Fruit fly (Drosophila melanogaster) whole organism, embryonic: ENCODE data around the gene nonA.

Experiments used
- ATbp ChIP-seq: fragments of 200-800 bp; sonication (Bioruptor generic); optimal IDR thresholded peaks from 2 replicates; lab custom pipeline; 2017; ENCODE audit warnings: missing biosample characterization, mild to moderate bottlenecking, missing genetic modification characterization, missing genetic modification reagents
- Blimp-1 ChIP-seq: fragments of 200-800 bp; sonication (Bioruptor generic); optimal IDR thresholded peaks from 3 replicates; lab custom pipeline; 2018; ENCODE audit warnings: missing biosample characterization, missing genetic modification characterization, mild to moderate bottlenecking, moderate library complexity, missing genetic modification reagents
- CG10543 ChIP-seq: fragments of 200-800 bp; sonication (Bioruptor generic); optimal IDR thresholded peaks from 3 replicates; lab custom pipeline; 2017; ENCODE audit warnings: missing biosample characterization, mild to moderate bottlenecking, missing genetic modification characterization, moderate library complexity
- CG11696 ChIP-seq: fragments of 200-800 bp; sonication (Bioruptor generic); IDR thresholded peaks from 2 replicates; pipeline ENCODE4 v1.3.6; 2022; ENCODE audit warnings: missing biosample characterization, missing genetic modification characterization
- CG11723 ChIP-seq: fragments of 200-800 bp; sonication (Bioruptor generic); optimal IDR thresholded peaks from 2 replicates; lab custom pipeline; 2017; ENCODE audit warnings: missing biosample characterization, mild to moderate bottlenecking, missing genetic modification characterization
- CG13287 ChIP-seq: fragments of 200-800 bp; sonication (Bioruptor generic); IDR thresholded peaks from 2 replicates; pipeline ENCODE4 v1.3.6; 2022; ENCODE audit warnings: missing biosample characterization, missing genetic modification characterization; ENCODE audit not compliant: partially characterized antibody
- CG2199 ChIP-seq: fragments of 200-800 bp; sonication (Bioruptor generic); IDR thresholded peaks from 3 replicates; pipeline ENCODE4 v1.3.6; 2022; ENCODE audit warnings: missing biosample characterization, missing genetic modification characterization
- CG30020 ChIP-seq: fragments of 200-800 bp; optimal IDR thresholded peaks from 2 replicates; lab custom pipeline; 2019; ENCODE audit warnings: missing biosample characterization, mild to moderate bottlenecking, missing genetic modification characterization, moderate library complexity
- CG31365 ChIP-seq: fragments of 200-800 bp; sonication (Bioruptor generic); optimal IDR thresholded peaks from 2 replicates; lab custom pipeline; 2018; ENCODE audit warnings: missing biosample characterization, mild to moderate bottlenecking, missing genetic modification characterization
- CG31388 ChIP-seq: fragments of 200-800 bp; sonication (Bioruptor generic); optimal IDR thresholded peaks from 2 replicates; lab custom pipeline; 2016; ENCODE audit warnings: missing biosample characterization, missing genetic modification characterization
- CG32767 ChIP-seq: fragments of 200-800 bp; sonication (Bioruptor generic); IDR thresholded peaks from 2 replicates; pipeline ENCODE4 v1.3.6; 2022; ENCODE audit warnings: missing biosample characterization, missing genetic modification characterization
- CG34376 ChIP-seq: fragments of 200-800 bp; sonication (Bioruptor generic); optimal IDR thresholded peaks from 2 replicates; lab custom pipeline; 2018; ENCODE audit warnings: missing biosample characterization, mild to moderate bottlenecking, missing genetic modification characterization
- CG7928 ChIP-seq: fragments of 200-800 bp; sonication (Bioruptor generic); optimal IDR thresholded peaks from 2 replicates; lab custom pipeline; 2017; ENCODE audit warnings: missing biosample characterization, mild to moderate bottlenecking, missing genetic modification characterization
- CG7963 ChIP-seq: fragments of 200-800 bp; sonication (Bioruptor generic); IDR thresholded peaks from 3 replicates; pipeline ENCODE4 v1.3.6; 2022; ENCODE audit warnings: missing biosample characterization, missing genetic modification characterization; ENCODE audit not compliant: partially characterized antibody
- CG8281 ChIP-seq: fragments of 200-800 bp; sonication (Bioruptor generic); optimal IDR thresholded peaks from 2 replicates; lab custom pipeline; 2018; ENCODE audit warnings: missing biosample characterization, mild to moderate bottlenecking, missing genetic modification characterization, moderate library complexity
- CG8944 ChIP-seq: fragments of 200-800 bp; sonication (Bioruptor generic); optimal IDR thresholded peaks from 3 replicates; lab custom pipeline; 2016; ENCODE audit warnings: missing biosample characterization, missing genetic modification characterization
- Dip2 ChIP-seq: fragments of 200-800 bp; sonication (Bioruptor generic); IDR thresholded peaks from 2 replicates; pipeline ENCODE4 v1.3.6; 2022; ENCODE audit warnings: missing biosample characterization, missing genetic modification characterization
- Drgx ChIP-seq: fragments of 200-800 bp; sonication (Bioruptor generic); IDR thresholded peaks from 2 replicates; pipeline ENCODE4 v1.3.6; 2022; ENCODE audit warnings: missing biosample characterization, missing genetic modification characterization
- H15 ChIP-seq: fragments of 200-800 bp; sonication (Bioruptor generic); IDR thresholded peaks from 3 replicates; pipeline ENCODE4 v1.3.6; 2022; ENCODE audit warnings: missing biosample characterization, missing genetic modification characterization
- Hmx ChIP-seq: fragments of 200-800 bp; sonication (Bioruptor generic); optimal IDR thresholded peaks from 2 replicates; lab custom pipeline; 2016; ENCODE audit warnings: missing biosample characterization, missing genetic modification characterization
- Med ChIP-seq: fragments of 200-800 bp; sonication (Bioruptor generic); peaks from one replicate; lab custom pipeline; 2016; ENCODE audit warnings: missing biosample characterization, missing genetic modification characterization, mild to moderate bottlenecking, inconsistent platforms, moderate library complexity
- NC2β ChIP-seq: fragments of 200-800 bp; sonication (Bioruptor generic); optimal IDR thresholded peaks from 2 replicates; lab custom pipeline; 2016; ENCODE audit warnings: missing biosample characterization, missing genetic modification characterization
- Pdp1 ChIP-seq, 2 experiments: fragments of 200-800 bp; sonication (Bioruptor generic); optimal IDR thresholded peaks; 3 replicates each; lab custom pipeline; 2016; ENCODE audit warnings: missing biosample characterization in 2 of 2, missing genetic modification characterization in 2 of 2, mild to moderate bottlenecking in 1 of 2, moderate library complexity in 1 of 2
- abd-A ChIP-seq: fragments of 200-800 bp; sonication (Bioruptor generic); optimal IDR thresholded peaks from 3 replicates; lab custom pipeline; 2019; ENCODE audit warnings: missing biosample characterization, mild to moderate bottlenecking, missing genetic modification characterization, moderate library complexity
- al ChIP-seq: fragments of 200-800 bp; sonication (Bioruptor generic); IDR thresholded peaks from 2 replicates; pipeline ENCODE4 v1.3.6; 2022; ENCODE audit warnings: missing biosample characterization, missing genetic modification characterization
- chinmo ChIP-seq: fragments of 200-800 bp; sonication (Bioruptor generic); IDR thresholded peaks from 4 replicates; pipeline ENCODE4 v1.3.6; 2022; ENCODE audit warnings: missing biosample characterization, missing genetic modification characterization; ENCODE audit not compliant: partially characterized antibody
- gem ChIP-seq: fragments of 200-800 bp; sonication (Bioruptor generic); optimal IDR thresholded peaks from 2 replicates; lab custom pipeline; 2019; ENCODE audit warnings: missing biosample characterization, mild to moderate bottlenecking, missing genetic modification characterization, moderate library complexity
- kay ChIP-seq: fragments of 200-800 bp; sonication (Bioruptor generic); optimal IDR thresholded peaks from 2 replicates; lab custom pipeline; 2016; ENCODE audit warnings: missing biosample characterization, missing genetic modification characterization
- nom ChIP-seq: fragments of 200-800 bp; sonication (Bioruptor generic); optimal IDR thresholded peaks from 2 replicates; lab custom pipeline; 2017; ENCODE audit warnings: missing biosample characterization, missing genetic modification characterization, mild to moderate bottlenecking, moderate library complexity, missing genetic modification reagents
- onecut ChIP-seq: fragments of 200-800 bp; sonication (Bioruptor generic); IDR thresholded peaks from 2 replicates; pipeline ENCODE4 v1.3.6; 2022; ENCODE audit warnings: missing biosample characterization, missing genetic modification characterization
- pan ChIP-seq, 4 experiments: fragments of >200 bp in 3 of 4; fragments of 200-800 bp in 1 of 4; sonication (Bioruptor generic) in 1 of 4; optimal IDR thresholded peaks in 3 of 4; IDR thresholded peaks in 1 of 4; 2 replicates each; pipeline versions ENCODE4 v1.3.6 to Lab custom; 2017 to 2022; ENCODE audit warnings: missing biosample characterization in 2 of 4, missing genetic modification characterization in 2 of 4, mixed read lengths in 1 of 4
- psq ChIP-seq: fragments of 200-800 bp; sonication (Bioruptor generic); optimal IDR thresholded peaks from 2 replicates; lab custom pipeline; 2017; ENCODE audit warnings: missing biosample characterization, missing genetic modification characterization
- row ChIP-seq: fragments of 200-800 bp; sonication (Bioruptor generic); IDR thresholded peaks from 3 replicates; pipeline ENCODE4 v1.3.6; 2022; ENCODE audit warnings: missing biosample characterization, missing genetic modification characterization
- stwl ChIP-seq: fragments of 200-800 bp; sonication (Bioruptor generic); optimal IDR thresholded peaks from 3 replicates; lab custom pipeline; 2018; ENCODE audit warnings: missing biosample characterization, mild to moderate bottlenecking, missing genetic modification characterization, moderate library complexity
- tup ChIP-seq: fragments of 200-800 bp; sonication (Bioruptor generic); optimal IDR thresholded peaks from 2 replicates; lab custom pipeline; 2016; ENCODE audit warnings: missing biosample characterization, mild to moderate bottlenecking, missing genetic modification characterization, moderate library complexity

nonA gene

DNA sequence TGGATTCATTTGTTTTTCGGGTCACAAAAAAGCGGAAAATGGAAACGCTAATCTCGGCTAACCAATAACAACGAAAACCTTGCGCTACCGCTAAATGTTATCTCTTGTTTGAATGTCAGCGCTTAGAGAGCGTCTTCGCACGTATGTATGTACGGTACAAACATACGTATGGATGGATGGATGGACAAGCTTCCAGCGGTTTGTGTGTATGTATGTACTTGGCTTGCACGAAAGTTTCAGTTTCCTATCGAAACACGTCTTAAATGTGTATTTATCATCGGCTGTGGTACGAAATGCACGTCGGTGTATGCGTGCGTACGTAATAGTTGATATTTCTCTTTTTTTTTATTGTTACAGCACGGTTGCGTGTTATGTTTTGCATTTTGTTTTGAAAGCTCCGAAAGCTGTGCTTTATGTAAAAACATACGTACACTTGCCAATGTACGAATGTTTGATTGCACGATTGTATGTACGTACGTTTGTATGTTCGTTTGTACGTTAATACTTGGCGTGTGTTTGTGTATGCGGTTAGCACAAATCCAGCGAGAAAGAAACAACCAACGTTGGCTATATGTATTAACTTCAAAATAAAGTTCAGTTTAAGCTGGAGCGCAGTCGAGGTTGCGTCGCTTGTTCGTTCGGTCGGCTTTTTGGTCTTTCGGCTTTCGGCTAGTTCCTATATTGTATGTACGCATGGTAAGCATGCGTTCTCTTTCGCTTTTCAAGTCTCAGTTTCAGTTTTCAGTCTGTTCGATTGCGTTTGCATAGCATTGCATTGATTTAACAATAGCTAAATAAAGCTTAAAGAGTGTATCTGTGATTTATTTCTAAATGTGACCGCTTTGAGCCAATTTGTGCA is 11.4 kb downstream of the nonA start, which contains the start of gene Fur2 (continued):
- TF ChIP-seq Pdp1 (GFP tag; optimal IDR thresholded peaks at IDR 0.05; lab: Kevin White, UChicago), result peak in 1 of 2 experiments; percentile 95
- no peak for TF ChIP-seq stwl (tag; lab: Kevin White, UChicago)
- no peak for TF ChIP-seq CG31388
- TF ChIP-seq CG8944 (GFP tag; lab: Kevin White, UChicago), result no peak
- peak; percentile 27 for TF ChIP-seq CG34376 (GFP tag; lab: Kevin White, UChicago)
- no peak for TF ChIP-seq Hmx (GFP tag; lab: Kevin White, UChicago)
- TF ChIP-seq chinmo (GFP tag; lab: Robert Waterston, UW), result peak; percentile 87; the same call in 1 of the 4 replicates
- TF ChIP-seq CG11723 (GFP tag; lab: Kevin White, UChicago), result no peak
- TF ChIP-seq CG11696, result no peak
- no peak for TF ChIP-seq ATbp (GFP tag; lab: Kevin White, UChicago)
- 0 out of 3 replicates have a peak, but pooled peaks have one; percentile 59 for TF ChIP-seq CG2199 (GFP tag; lab: Robert Waterston, UW)
- 0 out of 2 replicates have a peak, but pooled peaks have one; percentile 34 for TF ChIP-seq CG13287
- TF ChIP-seq gem (tag; lab: Kevin White, UChicago), result no peak
- no peak for TF ChIP-seq Blimp-1 (GFP tag; lab: Kevin White, UChicago)
- peak; percentile 18; the same call in 1 of the 2 replicates for TF ChIP-seq onecut (GFP tag; lab: Robert Waterston, UW)
- TF ChIP-seq CG10543 (GFP tag; lab: Kevin White, UChicago), result no peak
- TF ChIP-seq CG7928, result no peak
- no peak for TF ChIP-seq CG7963
- TF ChIP-seq pan (optimal IDR thresholded peaks at IDR 0.05; lab: Kevin White, UChicago), result no peak
- TF ChIP-seq pan (GFP tag; optimal IDR thresholded peaks at IDR 0.05 in 1 of 2, IDR thresholded peaks at IDR 0.05 in 1 of 2), result no peak
- TF ChIP-seq tup (GFP tag; lab: Kevin White, UChicago), result no peak
- TF ChIP-seq al (GFP tag; lab: Robert Waterston, UW), result no peak
- no peak for TF ChIP-seq NC2β
- TF ChIP-seq CG8281 (tag; lab: Kevin White, UChicago), result peak; percentile 52
- no peak for TF ChIP-seq Dip2 (GFP tag; lab: Robert Waterston, UW)
- TF ChIP-seq abd-A (tag; lab: Kevin White, UChicago), result peak; percentile 53
- no peak for TF ChIP-seq H15 (GFP tag; lab: Robert Waterston, UW)
- TF ChIP-seq CG31365 (tag; lab: Kevin White, UChicago), result no peak
- TF ChIP-seq nom, result peak; percentile 49

dm6 chrX:16373541-16373940 is 12.2 kb downstream of the nonA start:
- no peak for TF ChIP-seq kay (GFP tag; lab: Kevin White, UChicago)
- TF ChIP-seq Drgx (GFP tag; lab: Robert Waterston, UW), result peak; percentile 67
- peak; percentile 41 for TF ChIP-seq CG30020 (tag; lab: Kevin White, UChicago)
- 0 out of 4 replicates have a peak, but pooled peaks have one; percentile 33 for TF ChIP-seq chinmo (GFP tag; lab: Robert Waterston, UW)
- peak; percentile 78; the same call in 1 of the 3 replicates for TF ChIP-seq CG2199 (GFP tag; lab: Robert Waterston, UW)
- 0 out of 2 replicates have a peak, but pooled peaks have one; percentile 27 for TF ChIP-seq CG32767 (GFP tag; lab: Robert Waterston, UW)
- TF ChIP-seq psq (GFP tag; lab: Kevin White, UChicago), result no peak
- 0 out of 3 replicates have a peak, but pooled peaks have one; percentile 12 for TF ChIP-seq row
- TF ChIP-seq CG8281 (tag; lab: Kevin White, UChicago), result no peak
- TF ChIP-seq nom, result peak; percentile 52
- TF ChIP-seq Med (GFP tag; lab: Kevin White, UChicago), result peak; percentile 67
